Worm (Caenorhabditis elegans) whole organism, young adult: Measurements from ENCODE around the gene F01D5.3.

Experiments used
- C17E4.6 ChIP-seq: fragments of 200-800 bp; sonication (Bioruptor generic); IDR thresholded peaks from 2 replicates; pipeline ENCODE4 v1.3.6; 2022; ENCODE audit warnings: missing genetic modification reagents, missing genetic modification characterization, missing compliant biosample characterization
- F10E7.11 ChIP-seq: sonication (generic microtip); optimal IDR thresholded peaks from 2 replicates; lab custom pipeline; 2017; ENCODE audit warnings: mild to moderate bottlenecking, missing genetic modification characterization, moderate library complexity, missing compliant biosample characterization
- T26A5.8 ChIP-seq: sonication (generic microtip); optimal IDR thresholded peaks from 2 replicates; lab custom pipeline; 2016; ENCODE audit warnings: missing genetic modification characterization, missing compliant biosample characterization
- Y53G8AR.9 ChIP-seq: fragments of 200-800 bp; sonication (Bioruptor generic); conservative IDR thresholded peaks from 2 replicates; pipeline ENCODE4 v1.3.6; 2022; ENCODE audit warnings: missing genetic modification reagents, missing genetic modification characterization, missing compliant biosample characterization
- Y79H2A.3 ChIP-seq: fragments of 200-800 bp; sonication (Bioruptor generic); conservative IDR thresholded peaks from 2 replicates; pipeline ENCODE4 v1.3.6; 2022; ENCODE audit warnings: missing genetic modification reagents, missing genetic modification characterization, missing compliant biosample characterization
- ccch-3 ChIP-seq: fragments of 200-800 bp; sonication (Bioruptor generic); optimal IDR thresholded peaks from 2 replicates; lab custom pipeline; 2018; ENCODE audit warnings: mild to moderate bottlenecking, missing genetic modification characterization, missing compliant biosample characterization
- cebp-2 ChIP-seq: fragments of 200-800 bp; sonication (Bioruptor generic); IDR thresholded peaks from 2 replicates; pipeline ENCODE4 v1.3.6; 2022; ENCODE audit warnings: missing genetic modification characterization, missing compliant biosample characterization
- ceh-100 ChIP-seq: fragments of 200-800 bp; sonication (Bioruptor generic); IDR thresholded peaks from 2 replicates; pipeline ENCODE4 v1.3.6; 2022; ENCODE audit warnings: missing genetic modification reagents, missing genetic modification characterization, missing compliant biosample characterization
- ceh-91 ChIP-seq: fragments of 200-800 bp; sonication (Bioruptor generic); IDR thresholded peaks from 2 replicates; pipeline ENCODE4 v1.3.6; 2022; ENCODE audit warnings: missing genetic modification reagents, missing genetic modification characterization, missing compliant biosample characterization
- die-1 ChIP-seq: sonication (generic microtip); optimal IDR thresholded peaks from 2 replicates; lab custom pipeline; 2016; ENCODE audit warnings: missing genotype, mild to moderate bottlenecking, missing genetic modification characterization, missing compliant biosample characterization
- hmg-1.2 ChIP-seq: fragments of 200-800 bp; sonication (Bioruptor generic); IDR thresholded peaks from 2 replicates; pipeline ENCODE4 v1.3.6; 2022; ENCODE audit warnings: missing genetic modification reagents, missing genetic modification characterization, missing compliant biosample characterization
- lin-54 ChIP-seq: fragments of 200-800 bp; sonication (Bioruptor generic); optimal IDR thresholded peaks from 2 replicates; lab custom pipeline; 2018; ENCODE audit warnings: mild to moderate bottlenecking, missing genetic modification characterization, missing compliant biosample characterization
- madf-3 ChIP-seq: fragments of 200-800 bp; sonication (Bioruptor generic); IDR thresholded peaks from 2 replicates; pipeline ENCODE4 v1.3.6; 2022; ENCODE audit warnings: missing genetic modification reagents, missing genetic modification characterization, missing compliant biosample characterization
- nfya-1 ChIP-seq: sonication (generic microtip); optimal IDR thresholded peaks from 2 replicates; lab custom pipeline; 2017; ENCODE audit warnings: antibody characterized with exemption, missing compliant biosample characterization, missing genetic modification characterization, borderline replicate concordance; ENCODE audit not compliant: insufficient read depth
- nhr-80 ChIP-seq: sonication (generic microtip); optimal IDR thresholded peaks from 2 replicates; lab custom pipeline; 2016; ENCODE audit warnings: missing genetic modification characterization, missing compliant biosample characterization
- nhr-90 ChIP-seq: sonication (generic microtip); optimal IDR thresholded peaks from 2 replicates; lab custom pipeline; 2016; ENCODE audit warnings: missing genotype, mild to moderate bottlenecking, missing genetic modification characterization, missing compliant biosample characterization
- rec-8 ChIP-seq, 2 experiments: sonication (generic microtip); optimal IDR thresholded peaks; 2 replicates each; lab custom pipeline; 2016; ENCODE audit warnings: mild to moderate bottlenecking in 2 of 2, missing genetic modification characterization in 2 of 2, missing genetic modification reagents in 2 of 2, missing genotype in 2 of 2, missing biosample characterization in 1 of 2, missing compliant biosample characterization in 1 of 2, moderate library complexity in 1 of 2
- rpc-1 ChIP-seq, 2 experiments: fragments of 150-350 bp in 1 of 2; sonication (generic microtip) in 1 of 2; optimal IDR thresholded peaks; 2 replicates each; lab custom pipeline; 2014 to 2018; ENCODE audit warnings: missing biosample characterization in 1 of 2, missing genetic modification characterization in 1 of 2, missing genetic modification reagents in 1 of 2, missing genotype in 1 of 2
- sdz-38 ChIP-seq: sonication (generic microtip); optimal IDR thresholded peaks from 2 replicates; lab custom pipeline; 2016; ENCODE audit warnings: missing genotype, missing genetic modification characterization, missing compliant biosample characterization
- snpc-4 ChIP-seq, 5 experiments: fragments of 150-350 bp in 1 of 5; sonication (generic microtip) in 4 of 5; optimal IDR thresholded peaks; 2 replicates each; lab custom pipeline; 2014 to 2018; ENCODE audit warnings: missing genetic modification characterization in 5 of 5, missing biosample characterization in 3 of 5, antibody characterized with exemption in 2 of 5, mild to moderate bottlenecking in 2 of 5, missing compliant biosample characterization in 2 of 5, missing genotype in 2 of 5, moderate library complexity in 2 of 5, missing genetic modification reagents in 1 of 5
- unc-130 ChIP-seq: sonication (generic microtip); optimal IDR thresholded peaks from 2 replicates; lab custom pipeline; 2016; ENCODE audit warnings: missing genetic modification reagents, missing genetic modification characterization, missing compliant biosample characterization
- zfh-2 ChIP-seq: fragments of 200-800 bp; sonication (Bioruptor generic); conservative IDR thresholded peaks from 2 replicates; pipeline ENCODE4 v1.3.6; 2022; ENCODE audit warnings: missing genetic modification reagents, missing genetic modification characterization, missing compliant biosample characterization
- ztf-18 ChIP-seq: sonication (generic microtip); optimal IDR thresholded peaks from 2 replicates; lab custom pipeline; 2016; ENCODE audit warnings: missing genotype, mild to moderate bottlenecking, missing genetic modification characterization, missing compliant biosample characterization
- ztf-25 ChIP-seq: fragments of 200-800 bp; sonication (Bioruptor generic); IDR thresholded peaks from 2 replicates; pipeline ENCODE4 v1.3.6; 2022; ENCODE audit warnings: missing genetic modification reagents, missing genetic modification characterization, missing compliant biosample characterization
- ztf-26 ChIP-seq: sonication (generic microtip); optimal IDR thresholded peaks from 2 replicates; lab custom pipeline; 2017; ENCODE audit warnings: missing genetic modification characterization, missing compliant biosample characterization
- ztf-3 ChIP-seq: fragments of 200-800 bp; sonication (Bioruptor generic); optimal IDR thresholded peaks from 2 replicates; lab custom pipeline; 2018; ENCODE audit warnings: mild to moderate bottlenecking, missing genetic modification characterization, missing compliant biosample characterization

Gene F01D5.3

ce11 chrII:14005183-14005582 lies 5.2 kb upstream of the F01D5.3 start:
- TF ChIP-seq C17E4.6 (no peak), hmg-1.2 (GFP tag; lab: Robert Waterston, UW) (peak; percentile 62)

ce11 chrII:14004770-14005169 lies 4.8 kb upstream of the F01D5.3 start:
- TF ChIP-seq Y53G8AR.9 (GFP tag; lab: Robert Waterston, UW), result no peak
- no peak for TF ChIP-seq unc-130 (GFP tag; lab: Kevin White, UChicago)
- TF ChIP-seq ceh-100 (GFP tag; lab: Robert Waterston, UW), result no peak
- no peak; the same call in 1 of the 2 replicates for TF ChIP-seq zfh-2 (GFP tag; lab: Robert Waterston, UW)
- no peak for TF ChIP-seq ccch-3
- TF ChIP-seq T26A5.8 (tag; lab: Kevin White, UChicago), result no peak
- no peak for TF ChIP-seq ztf-18 (tag; lab: Kevin White, UChicago)
- no peak for TF ChIP-seq Y79H2A.3 (GFP tag; lab: Robert Waterston, UW)
- no peak for TF ChIP-seq snpc-4 (GFP tag; optimal IDR thresholded peaks at IDR 0.05; lab: Kevin White, UChicago)
- no peak for TF ChIP-seq snpc-4 (tag; optimal IDR thresholded peaks at IDR 0.05; lab: Kevin White, UChicago)
- no peak for TF ChIP-seq F10E7.11
- TF ChIP-seq rec-8 (tag; optimal IDR thresholded peaks at IDR 0.05; lab: Kevin White, UChicago), result no peak
- TF ChIP-seq die-1, result no peak
- no peak for TF ChIP-seq rpc-1 (optimal IDR thresholded peaks at IDR 0.05; lab: Kevin White, UChicago)
- TF ChIP-seq rpc-1 (tag; optimal IDR thresholded peaks at IDR 0.05; lab: Kevin White, UChicago), result no peak
- no peak for TF ChIP-seq ztf-25 (GFP tag; lab: Robert Waterston, UW)
- no peak for TF ChIP-seq ztf-26 (tag; lab: Kevin White, UChicago)
- TF ChIP-seq nfya-1, result no peak

ce11 chrII:14003821-14004430 lies 4.0 kb upstream of the F01D5.3 start:
- no peak for TF ChIP-seq Y79H2A.3 (GFP tag; lab: Robert Waterston, UW)
- no peak for TF ChIP-seq snpc-4 (GFP tag; optimal IDR thresholded peaks at IDR 0.05; lab: Kevin White, UChicago)
- TF ChIP-seq snpc-4 (tag; optimal IDR thresholded peaks at IDR 0.05; lab: Kevin White, UChicago), result peak in 3 of 4 experiments; percentile 74 to 78 (median 76)

ce11 chrII:14002200-14002599 lies 2.3 kb upstream of the F01D5.3 start, which contains the start of gene F01D5.5:
Gene F01D5.5, minus strand, starts transcription at chrII:14002300.
- TF ChIP-seq cebp-2 (GFP tag; lab: Robert Waterston, UW), result no peak
- TF ChIP-seq, all 124 proteins: peak for 0

ce11 chrII:13998964-13999363 lies 980 bp downstream of the F01D5.3 start, which contains the start of gene F01D5.2:
Gene F01D5.2, minus strand, starts transcription at chrII:13999064.
- TF ChIP-seq madf-3 (GFP tag; lab: Robert Waterston, UW) (no peak), lin-54 (no peak), ceh-91 (GFP tag; lab: Robert Waterston, UW) (no peak), sdz-38 (tag; lab: Kevin White, UChicago) (no peak), ztf-25 (GFP tag; lab: Robert Waterston, UW) (no peak), ztf-3 (no peak)

ce11 chrII:13997989-13998388 lies 2.0 kb downstream of the F01D5.3 start:
- no peak for TF ChIP-seq nhr-90 (tag; lab: Kevin White, UChicago)
- no peak for TF ChIP-seq snpc-4 (GFP tag; optimal IDR thresholded peaks at IDR 0.05; lab: Kevin White, UChicago)
- peak in 2 of 4 experiments; percentile 48 to 76 for TF ChIP-seq snpc-4 (tag; optimal IDR thresholded peaks at IDR 0.05; lab: Kevin White, UChicago)
- TF ChIP-seq nhr-80, result peak; percentile 20
